Worm (Caenorhabditis elegans) whole organism, mixed stage, embryonic: ENCODE data around the gene exp-1.

Experiments used
- bed-3 ChIP-seq: fragments of 200-800 bp; sonication (Bioruptor generic); optimal IDR thresholded peaks from 3 replicates; lab custom pipeline; 2018; ENCODE audit warnings: mild to moderate bottlenecking, missing genetic modification characterization, moderate library complexity, missing compliant biosample characterization
- ceh-39 ChIP-seq: fragments of 150-350 bp; optimal IDR thresholded peaks from 2 replicates; lab custom pipeline; 2014; ENCODE audit warnings: missing biosample characterization, missing genetic modification characterization
- ceh-83 ChIP-seq: fragments of 200-800 bp; sonication (Bioruptor generic); optimal IDR thresholded peaks from 2 replicates; lab custom pipeline; 2018; ENCODE audit warnings: mild to moderate bottlenecking, missing genetic modification characterization, missing compliant biosample characterization
- ces-1 ChIP-seq: fragments of 150-350 bp; optimal IDR thresholded peaks from 2 replicates; lab custom pipeline; 2014; ENCODE audit warnings: missing biosample characterization, missing genetic modification reagents, missing genetic modification characterization
- nhr-237 ChIP-seq: fragments of 150-350 bp; optimal IDR thresholded peaks from 2 replicates; lab custom pipeline; 2014; ENCODE audit warnings: missing biosample characterization, missing genetic modification characterization
- pha-4 ChIP-seq: fragments of 150-350 bp; optimal IDR thresholded peaks from 2 replicates; lab custom pipeline; 2018; ENCODE audit warnings: missing biosample characterization, missing genetic modification reagents, missing genetic modification characterization
- snpc-4 ChIP-seq: fragments of 150-350 bp; optimal IDR thresholded peaks from 2 replicates; lab custom pipeline; 2014; ENCODE audit warnings: missing biosample characterization, missing genetic modification characterization
- unc-39 ChIP-seq: fragments of 150-350 bp; optimal IDR thresholded peaks from 2 replicates; lab custom pipeline; 2014; ENCODE audit warnings: missing biosample characterization, missing genetic modification characterization
- unc-62 ChIP-seq: fragments of 150-350 bp; optimal IDR thresholded peaks from 2 replicates; lab custom pipeline; 2014; ENCODE audit warnings: missing biosample characterization, missing genetic modification reagents, missing genetic modification characterization

ce11 chrII:6208116-6208515 is 47.2 kb upstream of the exp-1 start, which contains the start of gene daf-37:
- TF ChIP-seq ces-1 (no peak), pha-4 (no peak), unc-62 (GFP tag; lab: Kevin White, UChicago) (no peak), ceh-39 (tag; lab: Kevin White, UChicago) (no peak), nhr-237 (tag; lab: Kevin White, UChicago) (no peak), snpc-4 (no peak), ceh-83 (GFP tag; lab: Kevin White, UChicago) (no peak), bed-3 (GFP tag; lab: Kevin White, UChicago) (no peak), unc-39 (no peak)
